Worm (Caenorhabditis elegans) whole organism, L3 larva: ENCODE measurements around the gene Y68A4A.10.

Experiments used
- ceh-16 ChIP-seq: sonication (generic microtip); optimal IDR thresholded peaks from 2 replicates; lab custom pipeline; 2017; ENCODE audit warnings: missing biosample characterization, missing genetic modification characterization
- ceh-82 ChIP-seq: fragments of 150-350 bp; optimal IDR thresholded peaks from 2 replicates; lab custom pipeline; 2014; ENCODE audit warnings: missing biosample characterization, missing genetic modification characterization
- jun-1 ChIP-seq: fragments of 150-350 bp; optimal IDR thresholded peaks from 2 replicates; lab custom pipeline; 2014; ENCODE audit warnings: missing biosample characterization, missing genetic modification reagents, missing genetic modification characterization
- nhr-11 ChIP-seq: fragments of 150-350 bp; optimal IDR thresholded peaks from 2 replicates; lab custom pipeline; 2014; ENCODE audit warnings: missing biosample characterization, missing genetic modification characterization
- nhr-237 ChIP-seq: fragments of 150-350 bp; optimal IDR thresholded peaks from 2 replicates; lab custom pipeline; 2014; ENCODE audit warnings: missing biosample characterization, missing genetic modification characterization
- nhr-25 ChIP-seq: sonication (generic microtip); optimal IDR thresholded peaks from 2 replicates; lab custom pipeline; 2017; ENCODE audit warnings: missing biosample characterization, missing genetic modification characterization
- snpc-4 ChIP-seq: fragments of 150-350 bp; optimal IDR thresholded peaks from 2 replicates; lab custom pipeline; 2014; ENCODE audit warnings: missing biosample characterization, missing genetic modification characterization

- TF ChIP-seq nhr-25 (no peak), nhr-11 (tag; lab: Kevin White, UChicago) (no peak), snpc-4 (tag; lab: Kevin White, UChicago) (no peak), ceh-82 (tag; lab: Kevin White, UChicago) (no peak), nhr-237 (tag; lab: Kevin White, UChicago) (no peak), ceh-16 (tag; lab: Kevin White, UChicago) (no peak), jun-1 (tag; lab: Kevin White, UChicago) (no peak)
Observed at ce11 chrV:17251364-17251961, 49.5 kb downstream of the Y68A4A.10 start, which contains the start of gene Y61B8A.6.
